Fruit fly (Drosophila melanogaster): ENCODE measurements around the gene CG43844.
A peak's percentile ranks its signal among the peaks of the same experiment; 100 is the strongest.

dm6 chr3R:21853618-21854573 lies 35.4 kb upstream of the CG43844 start:
- TF ChIP-seq pdm3 (GFP tag; optimal IDR thresholded peaks at IDR 0.05) (peak; percentile 38), Gug (GFP tag; IDR thresholded peaks at IDR 0.05) (no peak), Lpt (GFP tag; optimal IDR thresholded peaks at IDR 0.05) (peak; percentile 64)

Data from whole organism, prepupa.